Worm (Caenorhabditis elegans) whole organism, L1 larva: ENCODE data around the gene emre-1.
"Not testable (repeated sequence)": the region's sequence is repeated elsewhere in the genome, so short reads cannot be mapped to it uniquely, and the experiment has no call there.

Experiments used
- C34B4.2 ChIP-seq: sonication (generic microtip); optimal IDR thresholded peaks from 2 replicates; lab custom pipeline; 2017; ENCODE audit warnings: mild to moderate bottlenecking, missing genetic modification characterization, missing compliant biosample characterization
- F16B12.6 ChIP-seq: fragments of 150-350 bp; optimal IDR thresholded peaks from 2 replicates; lab custom pipeline; 2014; ENCODE audit warnings: missing biosample characterization, missing genetic modification characterization
- Y116A8C.19 ChIP-seq: sonication (generic microtip); optimal IDR thresholded peaks from 2 replicates; lab custom pipeline; 2016; ENCODE audit warnings: missing compliant biosample characterization, missing genetic modification characterization, borderline replicate concordance
- aha-1 ChIP-seq: fragments of 150-350 bp; optimal IDR thresholded peaks from 2 replicates; lab custom pipeline; 2014; ENCODE audit warnings: missing biosample characterization, missing genetic modification characterization
- aly-2 ChIP-seq: fragments of 150-350 bp; optimal IDR thresholded peaks from 2 replicates; lab custom pipeline; 2014; ENCODE audit warnings: missing biosample characterization, missing genetic modification characterization
- blmp-1 ChIP-seq: fragments of 150-350 bp; optimal IDR thresholded peaks from 2 replicates; lab custom pipeline; 2014; ENCODE audit warnings: missing biosample characterization, missing genetic modification characterization
- ceh-88 ChIP-seq: fragments of 200-800 bp; sonication (Bioruptor generic); IDR thresholded peaks from 2 replicates; pipeline ENCODE4 v1.3.6; 2022; ENCODE audit warnings: missing genetic modification characterization, missing compliant biosample characterization
- ceh-90 ChIP-seq: sonication (generic microtip); optimal IDR thresholded peaks from 2 replicates; lab custom pipeline; 2016; ENCODE audit warnings: missing genetic modification characterization, missing compliant biosample characterization
- efl-1 ChIP-seq, 4 experiments: fragments of 150-350 bp; optimal IDR thresholded peaks in 3 of 4; peaks in 1 of 4; 1 replicate in 1 of 4; 2 replicates in 3 of 4; lab custom pipeline; 2014; ENCODE audit warnings: missing biosample characterization in 2 of 4, missing genetic modification characterization in 2 of 4, missing genetic modification reagents in 2 of 4
- elt-2 ChIP-seq: sonication (generic microtip); optimal IDR thresholded peaks from 2 replicates; lab custom pipeline; 2016; ENCODE audit warnings: missing genetic modification characterization, mild to moderate bottlenecking, inconsistent platforms, missing compliant biosample characterization, missing genetic modification reagents
- grh-1 ChIP-seq: fragments of 200-800 bp; sonication (Bioruptor generic); IDR thresholded peaks from 2 replicates; pipeline ENCODE4 v1.3.6; 2022; ENCODE audit warnings: missing genetic modification reagents, missing genetic modification characterization, missing compliant biosample characterization
- hlh-4 ChIP-seq: sonication (generic microtip); optimal IDR thresholded peaks from 2 replicates; lab custom pipeline; 2016; ENCODE audit warnings: mild to moderate bottlenecking, missing genetic modification characterization, missing compliant biosample characterization
- jun-1 ChIP-seq: fragments of 150-350 bp; optimal IDR thresholded peaks from 2 replicates; lab custom pipeline; 2014; ENCODE audit warnings: missing biosample characterization, missing genetic modification reagents, missing genetic modification characterization
- lin-13 ChIP-seq: fragments of 150-350 bp; optimal IDR thresholded peaks from 2 replicates; lab custom pipeline; 2014; ENCODE audit warnings: missing biosample characterization, missing genetic modification reagents, missing genetic modification characterization
- lin-35 ChIP-seq, 2 experiments: fragments of 150-350 bp; optimal IDR thresholded peaks; 2 replicates each; lab custom pipeline; 2014; ENCODE audit warnings: missing biosample characterization in 2 of 2, missing genetic modification characterization in 2 of 2, missing genetic modification reagents in 2 of 2
- lin-39 ChIP-seq: fragments of 150-350 bp; optimal IDR thresholded peaks from 2 replicates; lab custom pipeline; 2014; ENCODE audit warnings: missing biosample characterization, missing genetic modification reagents, missing genetic modification characterization
- lir-3 ChIP-seq: sonication (generic microtip); optimal IDR thresholded peaks from 2 replicates; lab custom pipeline; 2016; ENCODE audit warnings: mild to moderate bottlenecking, missing genetic modification characterization, moderate library complexity, missing compliant biosample characterization; ENCODE audit not compliant: poor library complexity
- lsy-2 ChIP-seq, 2 experiments: fragments of 150-350 bp; optimal IDR thresholded peaks; 2 replicates each; lab custom pipeline; 2014; ENCODE audit warnings: missing biosample characterization in 2 of 2, missing genetic modification characterization in 2 of 2
- mep-1 ChIP-seq: fragments of 150-350 bp; optimal IDR thresholded peaks from 2 replicates; lab custom pipeline; 2014; ENCODE audit warnings: missing biosample characterization, missing genetic modification characterization
- nhr-71 ChIP-seq: sonication (generic microtip); optimal IDR thresholded peaks from 2 replicates; lab custom pipeline; 2016; ENCODE audit warnings: mild to moderate bottlenecking, missing genetic modification characterization, moderate library complexity, missing compliant biosample characterization
- nhr-76 ChIP-seq: sonication (generic microtip); optimal IDR thresholded peaks from 2 replicates; lab custom pipeline; 2017; ENCODE audit warnings: missing biosample characterization, missing genetic modification characterization
- nhr-77 ChIP-seq: fragments of 150-350 bp; optimal IDR thresholded peaks from 2 replicates; lab custom pipeline; 2014; ENCODE audit warnings: missing biosample characterization, missing genetic modification characterization
- nhr-90 ChIP-seq: sonication (generic microtip); optimal IDR thresholded peaks from 2 replicates; lab custom pipeline; 2016; ENCODE audit warnings: mild to moderate bottlenecking, missing genetic modification characterization, missing compliant biosample characterization; ENCODE audit not compliant: poor library complexity
- rnt-1 ChIP-seq: sonication (generic microtip); optimal IDR thresholded peaks from 2 replicates; lab custom pipeline; 2016; ENCODE audit warnings: mild to moderate bottlenecking, missing genetic modification characterization, moderate library complexity, missing compliant biosample characterization
- skn-1 ChIP-seq: fragments of 150-350 bp; optimal IDR thresholded peaks from 2 replicates; lab custom pipeline; 2014; ENCODE audit warnings: missing biosample characterization, missing genetic modification characterization
- snpc-4 ChIP-seq: fragments of 150-350 bp; optimal IDR thresholded peaks from 2 replicates; lab custom pipeline; 2014; ENCODE audit warnings: missing biosample characterization, missing genetic modification characterization
- swsn-7 ChIP-seq: sonication (generic microtip); optimal IDR thresholded peaks from 2 replicates; lab custom pipeline; 2016; ENCODE audit warnings: missing genetic modification characterization, missing compliant biosample characterization
- unc-86 ChIP-seq: sonication (generic microtip); optimal IDR thresholded peaks from 2 replicates; lab custom pipeline; 2016; ENCODE audit warnings: missing genetic modification characterization, missing compliant biosample characterization
- xbp-1 ChIP-seq: sonication (generic microtip); optimal IDR thresholded peaks from 2 replicates; lab custom pipeline; 2016; ENCODE audit warnings: missing genetic modification characterization, missing compliant biosample characterization

The emre-1 gene

DNA sequence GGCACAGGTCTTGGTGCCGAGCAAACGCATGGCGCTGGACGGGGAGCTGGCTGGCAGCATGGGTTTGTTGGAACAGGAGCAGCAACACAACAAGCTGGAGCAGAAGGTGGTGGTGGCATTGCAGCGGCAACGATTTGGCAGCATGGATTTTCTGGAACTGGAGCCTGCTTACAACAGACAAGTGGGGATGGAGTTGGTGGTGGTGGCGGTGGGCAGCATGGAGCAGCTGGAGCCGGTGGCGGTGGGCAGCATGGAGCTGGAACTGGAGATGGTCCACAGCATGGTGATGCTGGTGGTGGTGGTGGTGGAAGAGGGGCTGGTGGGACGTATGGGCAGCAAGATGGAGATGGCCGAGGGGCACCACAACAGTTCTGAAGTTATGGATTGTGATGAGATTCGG lies 18.6 kb upstream of the emre-1 start:
- no peak for TF ChIP-seq lsy-2 (tag; optimal IDR thresholded peaks at IDR 0.05; lab: Kevin White, UChicago)
- TF ChIP-seq jun-1: no peak
- no peak for TF ChIP-seq swsn-7 (tag; lab: Kevin White, UChicago)
- no peak for TF ChIP-seq nhr-76
- no peak for TF ChIP-seq ceh-90 (tag; lab: Kevin White, UChicago)
- TF ChIP-seq unc-86 (tag; lab: Kevin White, UChicago): no peak
- TF ChIP-seq nhr-77: no peak
- TF ChIP-seq lin-13 (GFP tag; lab: Kevin White, UChicago): no peak
- no peak for TF ChIP-seq Y116A8C.19 (tag; lab: Kevin White, UChicago)
- TF ChIP-seq ceh-88: no peak
- no peak for TF ChIP-seq C34B4.2 (tag; lab: Kevin White, UChicago)
- TF ChIP-seq nhr-71 (tag; lab: Kevin White, UChicago): no peak
- TF ChIP-seq aly-2 (tag; lab: Kevin White, UChicago): no peak
- TF ChIP-seq nhr-90 (tag; lab: Kevin White, UChicago): no peak
- no peak for TF ChIP-seq xbp-1 (tag; lab: Kevin White, UChicago)
- TF ChIP-seq elt-2: no peak
- TF ChIP-seq mep-1: no peak
- no peak for TF ChIP-seq lin-35 (GFP tag; optimal IDR thresholded peaks at IDR 0.05; lab: Kevin White, UChicago)
- TF ChIP-seq F16B12.6 (tag; lab: Kevin White, UChicago): no peak
- TF ChIP-seq, all 84 proteins: peak for 0

DNA sequence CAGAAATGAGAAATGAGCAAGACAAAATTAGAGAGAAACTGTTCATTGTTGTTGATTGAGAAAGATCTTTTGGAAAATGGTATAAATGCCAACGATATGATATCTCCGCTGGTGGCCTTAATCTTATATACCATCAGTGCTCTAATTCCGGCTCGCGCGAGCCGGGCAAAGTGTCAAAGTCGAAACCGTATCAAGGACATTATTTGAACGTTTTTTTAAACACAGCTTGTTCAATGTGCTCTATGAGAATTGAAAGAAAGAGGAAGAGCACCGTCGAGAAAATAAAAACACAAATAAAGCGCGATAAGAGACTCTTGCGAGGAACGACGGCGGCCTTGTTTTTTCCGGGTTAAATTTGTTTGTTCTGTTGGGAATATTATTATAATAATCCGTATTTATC lies 18.0 kb upstream of the emre-1 start, which contains the start of gene idpp-3:
TSS of gene idpp-3 (minus strand) at position 101 of the 400 bp plus-strand sequence.
- TF ChIP-seq grh-1 (GFP tag; lab: Robert Waterston, UW) (no peak), F16B12.6 (tag; lab: Kevin White, UChicago) (no peak), aha-1 (tag; lab: Kevin White, UChicago) (no peak), efl-1 (optimal IDR thresholded peaks at IDR 0.05; lab: Kevin White, UChicago) (no peak), efl-1 (GFP tag; optimal IDR thresholded peaks at IDR 0.05 in 1 of 2; lab: Kevin White, UChicago) (peak in 1 of 2 experiments; percentile 84), rnt-1 (tag; lab: Kevin White, UChicago) (no peak)

DNA sequence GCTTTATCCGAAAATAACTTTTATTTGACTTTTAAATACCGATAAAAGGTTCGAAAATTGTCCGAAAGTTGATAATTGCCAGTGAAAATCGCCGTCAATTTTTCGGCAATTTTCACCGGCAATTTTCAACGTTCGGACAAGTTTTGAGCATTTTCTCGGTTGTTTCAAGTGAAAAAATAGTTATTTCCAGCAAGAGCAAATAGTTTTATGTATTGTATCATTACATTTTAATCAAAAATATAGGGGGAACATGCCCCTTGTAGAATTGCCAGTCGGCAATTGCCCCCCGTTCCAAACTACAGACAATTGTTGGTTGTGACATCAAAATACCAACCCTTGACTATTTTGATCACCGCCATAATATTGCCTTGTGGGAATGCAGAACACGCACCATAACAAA lies 17.0 kb upstream of the emre-1 start, which contains the start of gene rgs-10:
TSS of gene rgs-10 (plus strand) at position 301 of the 400 bp plus-strand sequence.
- TF ChIP-seq C34B4.2 (tag; lab: Kevin White, UChicago): no peak
- no peak for TF ChIP-seq efl-1 (optimal IDR thresholded peaks at IDR 0.05; lab: Kevin White, UChicago)
- peak in 1 of 2 experiments; percentile 39 for TF ChIP-seq efl-1 (GFP tag; optimal IDR thresholded peaks at IDR 0.05 in 1 of 2; lab: Kevin White, UChicago)

- no peak for TF ChIP-seq nhr-76
- no peak for TF ChIP-seq blmp-1 (tag; lab: Kevin White, UChicago)
- TF ChIP-seq skn-1 (tag; lab: Kevin White, UChicago): no peak
- TF ChIP-seq xbp-1 (tag; lab: Kevin White, UChicago): no peak
- no peak for TF ChIP-seq mep-1
- TF ChIP-seq lir-3 (tag; lab: Kevin White, UChicago): no peak
- TF ChIP-seq hlh-4: no peak
- TF ChIP-seq, all 84 proteins: peak for 0
These were observed 15.2 kb upstream of the emre-1 start, which contains the start of gene rgs-11 for ce11 chrX:14964253-14964652. Gene rgs-11 (plus strand): TSS chrX:14964553.

DNA sequence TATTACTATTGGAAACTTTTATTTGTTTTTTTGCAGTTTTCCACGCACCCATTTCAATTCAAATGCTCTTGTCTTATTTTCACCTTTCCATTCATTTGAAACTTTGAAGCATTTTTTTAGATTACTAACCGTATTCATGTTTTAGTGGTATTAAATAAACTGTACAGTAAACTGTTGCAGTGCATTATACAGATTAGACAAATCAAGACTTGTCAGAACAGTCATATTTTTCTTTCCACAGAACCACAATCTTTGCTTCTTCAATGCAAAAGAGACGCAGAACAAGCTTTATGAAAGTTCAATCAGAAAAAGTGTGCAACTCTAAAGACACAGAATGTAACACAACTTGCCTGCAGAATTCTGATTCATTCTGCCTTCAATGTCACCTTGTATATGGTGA lies 13.7 kb upstream of the emre-1 start, which contains the start of gene F45B8.5:
TSS of gene F45B8.5 (plus strand) at position 301 of the 400 bp plus-strand sequence.
- TF ChIP-seq snpc-4 (tag; lab: Kevin White, UChicago): no peak
- no peak for TF ChIP-seq lin-39 (tag; lab: Kevin White, UChicago)

ce11 chrX:14966515-14966914 lies 13.0 kb upstream of the emre-1 start, which contains the start of gene F20D1.22:
Gene F20D1.22 (plus strand): TSS chrX:14966815.
- TF ChIP-seq C34B4.2 (tag; lab: Kevin White, UChicago); lsy-2 (tag; optimal IDR thresholded peaks at IDR 0.05; lab: Kevin White, UChicago); ceh-90 (tag; lab: Kevin White, UChicago): not testable (repeated sequence)
